Worm (Caenorhabditis elegans) whole organism, early embryonic: Measurements from ENCODE around the gene asp-4.

Experiments
- B0310.2 ChIP-seq: sonication (generic microtip); optimal IDR thresholded peaks from 2 replicates; lab custom pipeline; 2016; ENCODE audit warnings: mild to moderate bottlenecking, missing genetic modification characterization, missing compliant biosample characterization
- aly-1 ChIP-seq: sonication (generic microtip); optimal IDR thresholded peaks from 2 replicates; lab custom pipeline; 2016; ENCODE audit warnings: missing genetic modification characterization, missing compliant biosample characterization
- ama-1 ChIP-seq: fragments of 150-350 bp; optimal IDR thresholded peaks from 2 replicates; lab custom pipeline; 2014
- ceh-13 ChIP-seq: fragments of 200-800 bp; sonication (Bioruptor generic); optimal IDR thresholded peaks from 2 replicates; lab custom pipeline; 2018; ENCODE audit warnings: mild to moderate bottlenecking, missing genetic modification characterization, missing compliant biosample characterization
- ets-7 ChIP-seq: sonication (generic microtip); optimal IDR thresholded peaks from 2 replicates; lab custom pipeline; 2016; ENCODE audit warnings: missing genotype, missing genetic modification characterization, missing compliant biosample characterization
- pes-1 ChIP-seq: fragments of 200-800 bp; sonication (Bioruptor generic); IDR thresholded peaks from 2 replicates; pipeline ENCODE4 v1.3.6; 2022; ENCODE audit warnings: missing genetic modification reagents, missing genetic modification characterization, missing compliant biosample characterization
- scrt-1 ChIP-seq: fragments of 200-800 bp; sonication (Bioruptor generic); IDR thresholded peaks from 2 replicates; pipeline ENCODE4 v1.3.6; 2022; ENCODE audit warnings: missing genetic modification characterization, missing compliant biosample characterization
- tbx-11 ChIP-seq: fragments of 200-800 bp; sonication (Bioruptor generic); IDR thresholded peaks from 2 replicates; pipeline ENCODE4 v1.3.6; 2022; ENCODE audit warnings: missing genetic modification characterization, missing compliant biosample characterization
- tbx-37 ChIP-seq: fragments of 200-800 bp; sonication (Bioruptor generic); conservative IDR thresholded peaks from 2 replicates; pipeline ENCODE4 v1.3.6; 2022; ENCODE audit warnings: missing genetic modification reagents, missing genetic modification characterization, missing compliant biosample characterization
- tra-4 ChIP-seq: sonication (generic microtip); optimal IDR thresholded peaks from 2 replicates; lab custom pipeline; 2017; ENCODE audit warnings: missing genetic modification characterization, missing compliant biosample characterization

- TF ChIP-seq B0310.2 (tag; lab: Kevin White, UChicago) (no peak), tbx-37 (GFP tag; lab: Robert Waterston, UW) (no peak), scrt-1 (GFP tag; lab: Robert Waterston, UW) (no peak), pes-1 (no peak), tra-4 (no peak), ceh-13 (GFP tag; lab: Kevin White, UChicago) (no peak), ama-1 (lab: Kevin White, UChicago) (no peak), ets-7 (tag; lab: Kevin White, UChicago) (no peak), aly-1 (no peak), tbx-11 (GFP tag; lab: Robert Waterston, UW) (no peak)
Observed at ce11 chrX:13267230-13267629, 46.0 kb upstream of the asp-4 start, which contains the start of gene cyp-14A1.
